Fruit fly (Drosophila melanogaster): ENCODE data around the gene CG11912.

DNA sequence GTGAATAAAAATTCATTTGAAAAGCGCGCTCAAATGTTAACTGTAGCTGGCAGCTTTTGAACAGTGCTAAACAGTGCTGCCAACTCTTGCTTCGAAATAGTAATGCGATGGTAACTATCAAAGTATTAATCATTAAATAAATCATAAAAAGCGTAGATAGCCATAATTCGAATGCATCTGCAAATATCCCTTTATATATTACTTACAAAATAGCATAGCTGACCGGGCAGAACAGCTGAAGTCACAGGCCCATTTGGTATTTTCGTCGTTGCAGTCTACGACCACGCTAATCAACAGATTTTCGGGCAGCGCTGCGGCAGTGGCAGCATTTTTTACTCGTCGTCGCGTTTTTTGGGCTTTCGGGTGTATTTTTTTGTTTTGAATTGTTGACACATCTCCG, 13.4 kb downstream of the CG11912 start, which contains the start of gene Plc21C:
- no peak for TF ChIP-seq CG8478 (optimal IDR thresholded peaks at IDR 0.05)
- TF ChIP-seq CTCF (optimal IDR thresholded peaks at IDR 0.05), result no peak

Data from S2 (cell line).